Worm (Caenorhabditis elegans) whole organism, midembryonic: ENCODE data around the gene C44H9.4.

Experiments used
- cog-1 ChIP-seq: sonication (generic microtip); optimal IDR thresholded peaks from 2 replicates; lab custom pipeline; 2016; ENCODE audit warnings: missing genetic modification characterization, missing compliant biosample characterization
- flt-1 ChIP-seq: fragments of 200-800 bp; sonication (Bioruptor generic); IDR thresholded peaks from 2 replicates; pipeline ENCODE4 v1.3.6; 2022; ENCODE audit warnings: missing genetic modification characterization, missing compliant biosample characterization
- klf-2 ChIP-seq: fragments of 200-800 bp; sonication (Bioruptor generic); conservative IDR thresholded peaks from 2 replicates; pipeline ENCODE4 v1.3.6; 2022; ENCODE audit warnings: missing genetic modification reagents, missing genetic modification characterization, missing compliant biosample characterization
- med-1 ChIP-seq: sonication (generic microtip); optimal IDR thresholded peaks from 2 replicates; lab custom pipeline; 2017; ENCODE audit warnings: missing genetic modification characterization, mild to moderate bottlenecking, missing compliant biosample characterization, antibody characterized with exemption, missing genetic modification reagents; ENCODE audit not compliant: insufficient read depth
- ref-1 ChIP-seq: fragments of 200-800 bp; sonication (Bioruptor generic); conservative IDR thresholded peaks from 2 replicates; pipeline ENCODE4 v1.3.6; 2022; ENCODE audit warnings: missing genetic modification reagents, missing genetic modification characterization, missing compliant biosample characterization
- tab-1 ChIP-seq: fragments of 200-800 bp; sonication (Bioruptor generic); IDR thresholded peaks from 2 replicates; pipeline ENCODE4 v1.3.6; 2022; ENCODE audit warnings: missing genetic modification characterization, missing compliant biosample characterization
- ztf-23 ChIP-seq: fragments of 200-800 bp; sonication (Bioruptor generic); IDR thresholded peaks from 2 replicates; pipeline ENCODE4 v1.3.6; 2022; ENCODE audit warnings: missing genetic modification reagents, missing genetic modification characterization, missing compliant biosample characterization
- ztf-29 ChIP-seq: fragments of 200-800 bp; sonication (Bioruptor generic); IDR thresholded peaks from 2 replicates; pipeline ENCODE4 v1.3.6; 2022; ENCODE audit warnings: missing genetic modification reagents, missing genetic modification characterization, missing compliant biosample characterization

DNA sequence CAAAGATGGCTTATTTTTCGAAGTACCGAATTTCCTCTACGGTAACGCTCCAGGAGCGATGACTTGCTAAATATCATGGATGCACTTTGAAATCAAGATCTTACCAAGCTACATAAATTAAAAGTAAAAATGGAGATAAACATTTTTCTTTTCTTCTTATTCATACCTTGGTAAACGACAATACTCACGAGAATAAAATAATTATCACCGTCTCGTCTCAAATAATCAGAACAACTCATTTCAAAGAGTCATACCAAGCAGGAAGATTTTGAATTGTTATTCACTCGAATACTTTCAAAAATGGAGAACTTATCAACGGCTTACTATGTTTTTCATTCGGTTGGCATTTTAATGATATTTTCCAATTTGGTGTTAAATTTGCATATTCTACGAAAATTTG, 32.2 kb upstream of the C44H9.4 start, which contains the start of gene srbc-45:
- no peak for TF ChIP-seq ref-1 (GFP tag; lab: Robert Waterston, UW)
- no peak for TF ChIP-seq ztf-29 (GFP tag; lab: Robert Waterston, UW)
- TF ChIP-seq klf-2 (GFP tag; lab: Robert Waterston, UW): no peak
- TF ChIP-seq tab-1 (GFP tag; lab: Robert Waterston, UW): no peak
- no peak for TF ChIP-seq flt-1 (GFP tag; lab: Robert Waterston, UW)
- no peak for TF ChIP-seq med-1 (GFP tag; lab: Kevin White, UChicago)
- no peak for TF ChIP-seq ztf-23 (GFP tag; lab: Robert Waterston, UW)
- no peak for TF ChIP-seq cog-1 (tag; lab: Kevin White, UChicago)
